Worm (Caenorhabditis elegans) whole organism, L3 larva: ENCODE measurements around the gene R74.8.

ENCODE experiments used
- ama-1 ChIP-seq: fragments of 150-350 bp; optimal IDR thresholded peaks from 2 replicates; lab custom pipeline; 2018
- ceh-16 ChIP-seq: sonication (generic microtip); optimal IDR thresholded peaks from 2 replicates; lab custom pipeline; 2017; ENCODE audit warnings: missing biosample characterization, missing genetic modification characterization
- ceh-28 ChIP-seq: fragments of 150-350 bp; optimal IDR thresholded peaks from 2 replicates; lab custom pipeline; 2014; ENCODE audit warnings: missing biosample characterization, missing genetic modification reagents, missing genetic modification characterization
- ceh-9 ChIP-seq: sonication (generic microtip); optimal IDR thresholded peaks from 2 replicates; lab custom pipeline; 2018; ENCODE audit warnings: missing biosample characterization, missing genetic modification characterization
- elt-3 ChIP-seq, 3 experiments: fragments of 150-350 bp in 1 of 3; sonication (generic microtip) in 2 of 3; optimal IDR thresholded peaks; 2 replicates in 2 of 3; 4 replicates in 1 of 3; lab custom pipeline; 2014 to 2017; ENCODE audit warnings: missing biosample characterization in 3 of 3, missing genetic modification characterization in 3 of 3
- lin-15B ChIP-seq: fragments of 150-350 bp; optimal IDR thresholded peaks from 2 replicates; lab custom pipeline; 2014; ENCODE audit warnings: missing biosample characterization, missing genetic modification characterization
- nfya-1 ChIP-seq: sonication (generic microtip); optimal IDR thresholded peaks from 2 replicates; lab custom pipeline; 2017; ENCODE audit warnings: missing genetic modification characterization, mild to moderate bottlenecking, missing compliant biosample characterization, antibody characterized with exemption, moderate library complexity; ENCODE audit not compliant: insufficient read depth
- pha-4 ChIP-seq: fragments of 150-350 bp; optimal IDR thresholded peaks from 2 replicates; lab custom pipeline; 2014; ENCODE audit warnings: missing biosample characterization, missing genetic modification reagents, missing genetic modification characterization
- pqm-1 ChIP-seq: fragments of 150-350 bp; optimal IDR thresholded peaks from 2 replicates; lab custom pipeline; 2017; ENCODE audit warnings: missing biosample characterization, missing genetic modification characterization, inconsistent platforms
- skn-1 ChIP-seq: fragments of 150-350 bp; optimal IDR thresholded peaks from 2 replicates; lab custom pipeline; 2014; ENCODE audit warnings: missing biosample characterization, missing genetic modification characterization
- snpc-4 ChIP-seq: fragments of 150-350 bp; optimal IDR thresholded peaks from 2 replicates; lab custom pipeline; 2014; ENCODE audit warnings: missing biosample characterization, missing genetic modification characterization
- unc-39 ChIP-seq: sonication (generic microtip); optimal IDR thresholded peaks from 4 replicates; lab custom pipeline; 2017; ENCODE audit warnings: missing biosample characterization, missing genetic modification characterization
- zag-1 ChIP-seq: fragments of 150-350 bp; optimal IDR thresholded peaks from 2 replicates; lab custom pipeline; 2014; ENCODE audit warnings: missing biosample characterization, missing genetic modification characterization
- ztf-11 ChIP-seq: fragments of 150-350 bp; optimal IDR thresholded peaks from 2 replicates; lab custom pipeline; 2014; ENCODE audit warnings: missing biosample characterization, missing genetic modification characterization

DNA sequence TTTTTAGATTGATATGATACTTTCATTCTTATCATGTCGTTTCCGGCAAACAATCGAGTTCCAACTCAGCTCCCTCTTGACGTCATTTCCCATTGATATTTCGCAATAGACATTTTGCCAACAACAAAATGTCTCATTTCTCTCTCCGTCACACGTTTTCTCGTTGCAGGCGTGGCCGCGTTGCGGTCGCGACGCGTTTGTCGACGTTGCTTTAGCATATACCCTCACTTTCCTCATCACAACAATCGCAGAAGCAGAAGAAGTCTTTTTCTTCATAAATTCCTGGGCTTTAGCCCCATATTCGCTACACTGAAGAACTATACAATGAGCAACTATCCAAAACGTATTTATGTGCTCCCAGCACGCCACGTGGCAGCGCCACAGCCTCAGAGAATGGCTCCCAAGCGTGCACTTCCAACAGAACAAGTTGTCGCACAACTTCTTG, 12.4 kb upstream of the R74.8 start, which contains the start of gene xbp-1:
- TF ChIP-seq unc-39 (no peak), pha-4 (peak; percentile 95), ztf-11 (tag; lab: Kevin White, UChicago) (no peak), lin-15B (peak; percentile 84), snpc-4 (tag; lab: Kevin White, UChicago) (peak; percentile 76), pqm-1 (tag; lab: Kevin White, UChicago) (peak; percentile 97), ceh-28 (tag; lab: Kevin White, UChicago) (peak; percentile 75), zag-1 (tag; lab: Kevin White, UChicago) (no peak), ceh-16 (tag; lab: Kevin White, UChicago) (no peak), nfya-1 (tag; lab: Kevin White, UChicago) (peak; percentile 94), ama-1 (lab: Kevin White, UChicago) (peak; percentile 88), skn-1 (tag; lab: Kevin White, UChicago) (peak; percentile 88), elt-3 (tag; optimal IDR thresholded peaks at IDR 0.05; lab: Kevin White, UChicago) (peak in 2 of 3 experiments; percentile 35 to 41), ceh-9 (no peak)
